Worm (Caenorhabditis elegans) whole organism, mixed stage, embryonic: Measurements from ENCODE around the gene ZC506.1.

Source experiments
- flh-1 ChIP-seq: fragments of 200-800 bp; sonication (Bioruptor generic); optimal IDR thresholded peaks from 2 replicates; lab custom pipeline; 2018; ENCODE audit warnings: mild to moderate bottlenecking, missing genetic modification characterization, moderate library complexity, missing compliant biosample characterization
- lin-13 ChIP-seq: fragments of 150-350 bp; optimal IDR thresholded peaks from 2 replicates; lab custom pipeline; 2014; ENCODE audit warnings: missing biosample characterization, missing genetic modification characterization
- lsy-2 ChIP-seq: fragments of 150-350 bp; optimal IDR thresholded peaks from 2 replicates; lab custom pipeline; 2014; ENCODE audit warnings: missing biosample characterization, missing genetic modification characterization
- mab-5 ChIP-seq: fragments of 150-350 bp; optimal IDR thresholded peaks from 2 replicates; lab custom pipeline; 2014; ENCODE audit warnings: missing biosample characterization, missing genetic modification characterization
- nhr-2 ChIP-seq: fragments of 150-350 bp; optimal IDR thresholded peaks from 2 replicates; lab custom pipeline; 2014; ENCODE audit warnings: missing biosample characterization, missing genetic modification characterization
- nhr-76 ChIP-seq: sonication (generic microtip); optimal IDR thresholded peaks from 2 replicates; lab custom pipeline; 2017; ENCODE audit warnings: missing biosample characterization, missing genetic modification characterization
- sptf-1 ChIP-seq: sonication (generic microtip); optimal IDR thresholded peaks from 2 replicates; lab custom pipeline; 2017; ENCODE audit warnings: mild to moderate bottlenecking, missing genetic modification characterization, moderate library complexity, missing compliant biosample characterization

DNA sequence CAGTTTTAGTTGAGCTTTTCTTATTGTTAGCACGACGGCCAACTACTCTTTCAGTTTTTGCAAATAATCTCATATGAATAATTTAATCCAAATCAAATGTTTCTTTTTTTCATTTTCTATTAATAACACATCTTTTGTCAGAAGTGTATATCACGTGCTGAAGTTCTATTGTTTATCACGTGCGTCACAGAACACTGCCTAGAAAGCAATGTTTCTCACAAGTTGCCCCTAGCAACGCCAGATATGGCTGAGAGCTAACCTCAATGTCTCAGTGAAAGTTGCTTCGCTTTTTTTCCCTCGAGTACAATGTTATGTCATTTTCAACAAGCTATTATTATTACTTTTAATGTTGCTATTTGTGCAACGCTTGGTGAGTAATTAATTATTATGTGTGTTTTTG lies 30.8 kb upstream of the ZC506.1 start:
- no peak for TF ChIP-seq lsy-2
- no peak for TF ChIP-seq flh-1 (GFP tag; lab: Kevin White, UChicago)
- TF ChIP-seq lin-13 (tag; lab: Kevin White, UChicago), result no peak
- no peak for TF ChIP-seq mab-5
- no peak for TF ChIP-seq nhr-76
- TF ChIP-seq nhr-2 (tag; lab: Kevin White, UChicago), result no peak
- TF ChIP-seq sptf-1 (tag; lab: Kevin White, UChicago), result no peak
